Worm (Caenorhabditis elegans): ENCODE results near the gene hpo-34.

Gene hpo-34

DNA sequence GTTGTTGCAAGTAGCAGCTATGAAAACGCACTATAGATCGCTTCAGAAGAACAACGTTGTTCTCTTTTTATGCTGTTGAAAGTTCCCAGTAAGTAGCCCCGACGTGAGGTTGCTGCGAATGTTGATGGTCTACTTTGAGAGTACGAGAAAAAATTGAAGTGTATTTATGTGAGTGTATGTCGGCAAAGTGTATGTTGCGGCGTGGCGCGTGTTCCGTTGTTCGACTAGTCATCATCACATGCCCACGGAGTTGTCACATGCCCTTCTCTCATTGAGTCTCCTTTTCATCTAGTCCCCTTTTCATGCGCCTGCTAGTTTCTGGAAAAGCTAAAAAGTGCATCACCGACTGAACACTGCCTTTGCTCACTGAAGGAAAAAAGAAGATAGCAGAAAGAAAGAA is 47.0 kb downstream of the hpo-34 start:
- no peak for TF ChIP-seq ztf-11 (tag; optimal IDR thresholded peaks at IDR 0.05)
- no peak for TF ChIP-seq daf-12 (tag; optimal IDR thresholded peaks at IDR 0.05)
- TF ChIP-seq mxl-3 (GFP tag; optimal IDR thresholded peaks at IDR 0.05), result peak; percentile 75
- TF ChIP-seq nhr-11 (tag; optimal IDR thresholded peaks at IDR 0.05), result peak; percentile 94
- TF ChIP-seq nhr-28 (tag; optimal IDR thresholded peaks at IDR 0.05), result peak; percentile 82
- TF ChIP-seq lin-1 (GFP tag; IDR thresholded peaks at IDR 0.05), result 0 out of 2 replicates have a peak, but pooled peaks have one; percentile 48
- no peak for TF ChIP-seq ceh-82 (tag; optimal IDR thresholded peaks at IDR 0.05)
- no peak for TF ChIP-seq Y48G9A.11 (GFP tag; IDR thresholded peaks at IDR 0.05)
- TF ChIP-seq lin-15B (tag; optimal IDR thresholded peaks at IDR 0.05), result no peak
- TF ChIP-seq nhr-48 (tag; optimal IDR thresholded peaks at IDR 0.05), result peak; percentile 28
- TF ChIP-seq zip-2 (tag; optimal IDR thresholded peaks at IDR 0.05), result no peak
- no peak for TF ChIP-seq fos-1 (tag; optimal IDR thresholded peaks at IDR 0.05)
- no peak for TF ChIP-seq arid-1 (GFP tag; conservative IDR thresholded peaks at IDR 0.05)
- peak; percentile 89 for TF ChIP-seq mep-1 (tag; optimal IDR thresholded peaks at IDR 0.05)
- no peak for TF ChIP-seq lin-13 (GFP tag; optimal IDR thresholded peaks at IDR 0.05)
- TF ChIP-seq nhr-42 (GFP tag; IDR thresholded peaks at IDR 0.05), result no peak
- no peak for TF ChIP-seq lin-38 (GFP tag; IDR thresholded peaks at IDR 0.05)
- TF ChIP-seq ZK337.2 (GFP tag; IDR thresholded peaks at IDR 0.05), result no peak
- no peak for TF ChIP-seq zfp-2 (tag; optimal IDR thresholded peaks at IDR 0.05)
- TF ChIP-seq pqm-1 (tag; optimal IDR thresholded peaks at IDR 0.05), result no peak
- TF ChIP-seq nhr-41 (GFP tag; IDR thresholded peaks at IDR 0.05), result no peak
- peak; percentile 76 for TF ChIP-seq dmd-6 (GFP tag; IDR thresholded peaks at IDR 0.05)
- TF ChIP-seq madf-9 (GFP tag; conservative IDR thresholded peaks at IDR 0.05), result peak; percentile 76; the same call in 1 of the 2 replicates
- no peak for TF ChIP-seq sdz-12 (GFP tag; optimal IDR thresholded peaks at IDR 0.05)
- TF ChIP-seq lim-7 (GFP tag; IDR thresholded peaks at IDR 0.05), result no peak
- peak; percentile 77 for TF ChIP-seq ceh-20 (GFP tag; IDR thresholded peaks at IDR 0.05)
- TF ChIP-seq daf-16 (GFP tag; optimal IDR thresholded peaks at IDR 0.05), result no peak
- TF ChIP-seq daf-16 (tag; optimal IDR thresholded peaks at IDR 0.05), result no peak
- no peak for TF ChIP-seq tag-97 (GFP tag; IDR thresholded peaks at IDR 0.05)
- peak; percentile 67 for TF ChIP-seq dve-1 (tag; optimal IDR thresholded peaks at IDR 0.05; ENCODE audit: insufficient read depth)
- no peak for TF ChIP-seq dmd-8 (GFP tag; IDR thresholded peaks at IDR 0.05)
- TF ChIP-seq aly-2 (tag; optimal IDR thresholded peaks at IDR 0.05), result no peak
- no peak for TF ChIP-seq D1046.2 (GFP tag; IDR thresholded peaks at IDR 0.05)
- no peak; the same call in 1 of the 2 replicates for TF ChIP-seq vab-7 (GFP tag; IDR thresholded peaks at IDR 0.05)
- TF ChIP-seq jun-1 (tag; optimal IDR thresholded peaks at IDR 0.05), result no peak
- no peak for TF ChIP-seq ceh-28 (tag; optimal IDR thresholded peaks at IDR 0.05)
- TF ChIP-seq ceh-44 (GFP tag; IDR thresholded peaks at IDR 0.05), result no peak
- TF ChIP-seq snpc-4 (tag; optimal IDR thresholded peaks at IDR 0.05), result no peak
- no peak for TF ChIP-seq F44E2.7 (GFP tag; IDR thresholded peaks at IDR 0.05)
- TF ChIP-seq tra-1 (GFP tag; IDR thresholded peaks at IDR 0.05), result peak; percentile 66; the same call in 1 of the 2 replicates
- TF ChIP-seq egl-27 (tag; optimal IDR thresholded peaks at IDR 0.05), result no peak
- TF ChIP-seq dmd-9 (GFP tag; IDR thresholded peaks at IDR 0.05), result 0 out of 2 replicates have a peak, but pooled peaks have one; percentile 43
- TF ChIP-seq F37D6.2 (tag; optimal IDR thresholded peaks at IDR 0.05), result peak; percentile 76
- no peak for TF ChIP-seq daf-8 (GFP tag; IDR thresholded peaks at IDR 0.05)
- peak; percentile 45; the same call in 1 of the 2 replicates for TF ChIP-seq snpc-1.2 (GFP tag; IDR thresholded peaks at IDR 0.05)
- no peak for TF ChIP-seq ceh-32 (tag; optimal IDR thresholded peaks at IDR 0.05; ENCODE audit: poor library complexity)
- TF ChIP-seq nhr-237 (tag; optimal IDR thresholded peaks at IDR 0.05), result no peak
- no peak for TF ChIP-seq ces-1 (GFP tag; optimal IDR thresholded peaks at IDR 0.05)
- TF ChIP-seq unc-62 (GFP tag; optimal IDR thresholded peaks at IDR 0.05 in 1 of 2), result peak in 1 of 2 experiments; percentile 98
- no peak for TF ChIP-seq unc-62 (tag; optimal IDR thresholded peaks at IDR 0.05)
- 0 out of 2 replicates have a peak, but pooled peaks have one; percentile 60 for TF ChIP-seq saeg-2 (GFP tag; IDR thresholded peaks at IDR 0.05)
- TF ChIP-seq attf-4 (tag; optimal IDR thresholded peaks at IDR 0.05), result no peak
- peak; percentile 54 for TF ChIP-seq dpl-1 (GFP tag; optimal IDR thresholded peaks at IDR 0.05)
- TF ChIP-seq ama-1 (optimal IDR thresholded peaks at IDR 0.05), result peak; percentile 15

All from whole organism, L4 larva.